Fruit fly (Drosophila melanogaster) whole organism, embryonic: ENCODE data around the gene SIFaR.
A peak's percentile ranks its signal among the peaks of the same experiment; 100 is the strongest.

Experiments
- CG10959 ChIP-seq: fragments of 200-800 bp; sonication (Bioruptor generic); IDR thresholded peaks from 2 replicates; pipeline ENCODE4 v1.3.6; 2022; ENCODE audit warnings: missing biosample characterization, missing genetic modification characterization
- CG11695 ChIP-seq: fragments of 200-800 bp; sonication (Bioruptor generic); IDR thresholded peaks from 3 replicates; pipeline ENCODE4 v1.3.6; 2022; ENCODE audit warnings: missing biosample characterization, missing genetic modification characterization
- CG13287 ChIP-seq: fragments of 200-800 bp; sonication (Bioruptor generic); IDR thresholded peaks from 2 replicates; pipeline ENCODE4 v1.3.6; 2022; ENCODE audit warnings: missing biosample characterization, missing genetic modification characterization; ENCODE audit not compliant: partially characterized antibody
- CG13624 ChIP-seq: fragments of 200-800 bp; sonication (Bioruptor generic); optimal IDR thresholded peaks from 2 replicates; lab custom pipeline; 2016; ENCODE audit warnings: missing biosample characterization, missing genetic modification characterization
- CG14441 ChIP-seq: fragments of 200-800 bp; sonication (Bioruptor generic); IDR thresholded peaks from 2 replicates; pipeline ENCODE4 v1.3.6; 2022; ENCODE audit warnings: missing biosample characterization, missing genetic modification characterization
- CG17802 ChIP-seq: fragments of 200-800 bp; sonication (Bioruptor generic); optimal IDR thresholded peaks from 2 replicates; lab custom pipeline; 2018; ENCODE audit warnings: missing biosample characterization, mild to moderate bottlenecking, missing genetic modification characterization, moderate library complexity
- CG17829 ChIP-seq: fragments of 200-800 bp; optimal IDR thresholded peaks from 2 replicates; lab custom pipeline; 2019; ENCODE audit warnings: missing biosample characterization, mild to moderate bottlenecking, missing genetic modification characterization, moderate library complexity
- CG2712 ChIP-seq: fragments of 200-800 bp; optimal IDR thresholded peaks from 3 replicates; lab custom pipeline; 2019; ENCODE audit warnings: missing biosample characterization, mild to moderate bottlenecking, missing genetic modification characterization, moderate library complexity
- CG3065 ChIP-seq: fragments of 200-800 bp; sonication (Bioruptor generic); optimal IDR thresholded peaks from 2 replicates; lab custom pipeline; 2016; ENCODE audit warnings: missing biosample characterization, missing genetic modification characterization
- CG6272 ChIP-seq: fragments of 200-800 bp; sonication (Bioruptor generic); IDR thresholded peaks from 2 replicates; pipeline ENCODE4 v1.3.6; 2022; ENCODE audit warnings: missing biosample characterization, missing genetic modification characterization
- D19A ChIP-seq: fragments of 200-800 bp; optimal IDR thresholded peaks from 3 replicates; lab custom pipeline; 2019; ENCODE audit warnings: missing biosample characterization, mild to moderate bottlenecking, missing genetic modification characterization, moderate library complexity
- E2f1 ChIP-seq: fragments of 200-800 bp; sonication (Bioruptor generic); IDR thresholded peaks from 2 replicates; pipeline ENCODE4 v1.3.6; 2022; ENCODE audit warnings: missing biosample characterization, missing genetic modification characterization
- H15 ChIP-seq: fragments of 200-800 bp; sonication (Bioruptor generic); IDR thresholded peaks from 3 replicates; pipeline ENCODE4 v1.3.6; 2022; ENCODE audit warnings: missing biosample characterization, missing genetic modification characterization
- HHEX ChIP-seq: fragments of 200-800 bp; sonication (Bioruptor generic); optimal IDR thresholded peaks from 3 replicates; lab custom pipeline; 2017; ENCODE audit warnings: missing biosample characterization, mild to moderate bottlenecking, missing genetic modification characterization, missing genetic modification reagents
- Hr3 ChIP-seq: fragments of 200-800 bp; sonication (Bioruptor generic); optimal IDR thresholded peaks from 3 replicates; lab custom pipeline; 2016; ENCODE audit warnings: missing biosample characterization, missing genetic modification characterization
- Lim3 ChIP-seq: fragments of 200-800 bp; sonication (Bioruptor generic); IDR thresholded peaks from 2 replicates; pipeline ENCODE4 v1.3.6; 2022; ENCODE audit warnings: missing biosample characterization, missing genetic modification characterization
- Lpt ChIP-seq: fragments of >200 bp; optimal IDR thresholded peaks from 2 replicates; lab custom pipeline; 2018; ENCODE audit warnings: missing biosample characterization, missing genetic modification characterization
- Oaz ChIP-seq: fragments of 200-800 bp; sonication (Bioruptor generic); IDR thresholded peaks from 2 replicates; pipeline ENCODE4 v1.3.6; 2022; ENCODE audit warnings: missing biosample characterization, missing genetic modification characterization
- Opbp ChIP-seq: fragments of 200-800 bp; sonication (Bioruptor generic); IDR thresholded peaks from 3 replicates; pipeline ENCODE4 v1.3.6; 2022; ENCODE audit warnings: missing biosample characterization, missing genetic modification characterization; ENCODE audit not compliant: partially characterized antibody
- Optix ChIP-seq: fragments of 200-800 bp; sonication (Bioruptor generic); IDR thresholded peaks from 3 replicates; pipeline ENCODE4 v1.3.6; 2022; ENCODE audit warnings: missing biosample characterization, missing genetic modification characterization
- Pdp1 ChIP-seq, 2 experiments: fragments of 200-800 bp; sonication (Bioruptor generic); optimal IDR thresholded peaks; 3 replicates each; lab custom pipeline; 2016; ENCODE audit warnings: missing biosample characterization in 2 of 2, missing genetic modification characterization in 2 of 2, mild to moderate bottlenecking in 1 of 2, moderate library complexity in 1 of 2
- Sox102F ChIP-seq: fragments of 200-800 bp; sonication (Bioruptor generic); optimal IDR thresholded peaks from 2 replicates; lab custom pipeline; 2018; ENCODE audit warnings: missing biosample characterization, mild to moderate bottlenecking, missing genetic modification characterization, moderate library complexity
- Sry-δ ChIP-seq: fragments of 200-800 bp; sonication (Bioruptor generic); optimal IDR thresholded peaks from 2 replicates; lab custom pipeline; 2016; ENCODE audit warnings: missing biosample characterization, missing genetic modification characterization
- Ssrp ChIP-seq: fragments of 200-800 bp; sonication (Bioruptor generic); optimal IDR thresholded peaks from 2 replicates; lab custom pipeline; 2018; ENCODE audit warnings: missing biosample characterization, mild to moderate bottlenecking, missing genetic modification characterization, moderate library complexity
- amos ChIP-seq: fragments of 200-800 bp; sonication (Bioruptor generic); IDR thresholded peaks from 2 replicates; pipeline ENCODE4 v1.3.6; 2022; ENCODE audit warnings: missing biosample characterization, missing genetic modification characterization; ENCODE audit not compliant: partially characterized antibody
- aop ChIP-seq: fragments of 200-800 bp; sonication (Bioruptor generic); IDR thresholded peaks from 2 replicates; pipeline ENCODE4 v1.3.6; 2022; ENCODE audit warnings: missing biosample characterization, missing genetic modification characterization
- bbx ChIP-seq: fragments of 200-800 bp; sonication (Bioruptor generic); IDR thresholded peaks from 2 replicates; pipeline ENCODE4 v1.3.6; 2022; ENCODE audit warnings: missing biosample characterization, missing genetic modification characterization; ENCODE audit not compliant: partially characterized antibody
- btn ChIP-seq: fragments of 200-800 bp; sonication (Bioruptor generic); optimal IDR thresholded peaks from 2 replicates; lab custom pipeline; 2016; ENCODE audit warnings: missing biosample characterization, missing genetic modification characterization
- cad ChIP-seq: fragments of >200 bp; optimal IDR thresholded peaks from 2 replicates; lab custom pipeline; 2017; ENCODE audit warnings: missing biosample characterization, missing genetic modification characterization
- caup ChIP-seq: fragments of 200-800 bp; sonication (Bioruptor generic); optimal IDR thresholded peaks from 3 replicates; lab custom pipeline; 2017; ENCODE audit warnings: missing biosample characterization, mild to moderate bottlenecking, missing genetic modification characterization, moderate library complexity; ENCODE audit not compliant: severe bottlenecking
- cg ChIP-seq: fragments of 200-800 bp; sonication (Bioruptor generic); optimal IDR thresholded peaks from 3 replicates; lab custom pipeline; 2019; ENCODE audit warnings: missing biosample characterization, mild to moderate bottlenecking, missing genetic modification characterization, moderate library complexity
- chinmo ChIP-seq: fragments of 200-800 bp; sonication (Bioruptor generic); IDR thresholded peaks from 4 replicates; pipeline ENCODE4 v1.3.6; 2022; ENCODE audit warnings: missing biosample characterization, missing genetic modification characterization; ENCODE audit not compliant: partially characterized antibody
- crol ChIP-seq: fragments of 200-800 bp; sonication (Bioruptor generic); IDR thresholded peaks from 2 replicates; pipeline ENCODE4 v1.3.6; 2022; ENCODE audit warnings: missing biosample characterization, missing genetic modification characterization
- en ChIP-seq: fragments of 200-800 bp; sonication (Bioruptor generic); optimal IDR thresholded peaks from 2 replicates; lab custom pipeline; 2016; ENCODE audit warnings: missing biosample characterization, missing genetic modification characterization
- gem ChIP-seq: fragments of 200-800 bp; sonication (Bioruptor generic); optimal IDR thresholded peaks from 2 replicates; lab custom pipeline; 2019; ENCODE audit warnings: missing biosample characterization, mild to moderate bottlenecking, missing genetic modification characterization, moderate library complexity
- gro ChIP-seq: fragments of 200-800 bp; sonication (Bioruptor generic); optimal IDR thresholded peaks from 2 replicates; lab custom pipeline; 2016; ENCODE audit warnings: missing biosample characterization, missing genetic modification characterization
- hbn ChIP-seq: fragments of 200-800 bp; sonication (Bioruptor generic); IDR thresholded peaks from 2 replicates; pipeline ENCODE4 v1.3.6; 2022; ENCODE audit warnings: missing biosample characterization, missing genetic modification characterization; ENCODE audit not compliant: partially characterized antibody
- ken ChIP-seq: fragments of 200-800 bp; sonication (Bioruptor generic); IDR thresholded peaks from 3 replicates; pipeline ENCODE4 v1.3.6; 2022; ENCODE audit warnings: missing biosample characterization, missing genetic modification characterization
- lab ChIP-seq: fragments of 200-800 bp; sonication (Bioruptor generic); optimal IDR thresholded peaks from 3 replicates; lab custom pipeline; 2017; ENCODE audit warnings: missing biosample characterization, missing genetic modification characterization, mild to moderate bottlenecking, moderate library complexity, missing genetic modification reagents
- nerfin-2 ChIP-seq: fragments of 200-800 bp; sonication (Bioruptor generic); IDR thresholded peaks from 2 replicates; pipeline ENCODE4 v1.3.6; 2022; ENCODE audit warnings: missing biosample characterization, missing genetic modification characterization; ENCODE audit not compliant: partially characterized antibody
- pan ChIP-seq, 4 experiments: fragments of >200 bp in 3 of 4; fragments of 200-800 bp in 1 of 4; sonication (Bioruptor generic) in 1 of 4; optimal IDR thresholded peaks in 3 of 4; IDR thresholded peaks in 1 of 4; 2 replicates each; pipeline versions ENCODE4 v1.3.6 to Lab custom; 2017 to 2022; ENCODE audit warnings: missing biosample characterization in 2 of 4, missing genetic modification characterization in 2 of 4, mixed read lengths in 1 of 4
- pita ChIP-seq: fragments of 200-800 bp; sonication (Bioruptor generic); optimal IDR thresholded peaks from 2 replicates; lab custom pipeline; 2017; ENCODE audit warnings: missing biosample characterization, mild to moderate bottlenecking, missing genetic modification characterization
- repo ChIP-seq: fragments of 200-800 bp; sonication (Bioruptor generic); optimal IDR thresholded peaks from 2 replicates; lab custom pipeline; 2016; ENCODE audit warnings: missing biosample characterization, missing genetic modification characterization
- scrt ChIP-seq: fragments of 200-800 bp; sonication (Bioruptor generic); optimal IDR thresholded peaks from 2 replicates; lab custom pipeline; 2018; ENCODE audit warnings: missing biosample characterization, mild to moderate bottlenecking, missing genetic modification characterization, moderate library complexity
- vfl ChIP-seq: fragments of 200-800 bp; sonication (Bioruptor generic); optimal IDR thresholded peaks from 2 replicates; lab custom pipeline; 2016; ENCODE audit warnings: missing biosample characterization, missing genetic modification characterization
- vnd ChIP-seq: fragments of 200-800 bp; sonication (Bioruptor generic); IDR thresholded peaks from 3 replicates; pipeline ENCODE4 v1.3.6; 2022; ENCODE audit warnings: missing biosample characterization, missing genetic modification characterization; ENCODE audit not compliant: partially characterized antibody
- zen ChIP-seq: fragments of 200-800 bp; sonication (Bioruptor generic); optimal IDR thresholded peaks from 3 replicates; lab custom pipeline; 2018; ENCODE audit warnings: missing biosample characterization, mild to moderate bottlenecking, missing genetic modification characterization, moderate library complexity

SIFaR gene

DNA sequence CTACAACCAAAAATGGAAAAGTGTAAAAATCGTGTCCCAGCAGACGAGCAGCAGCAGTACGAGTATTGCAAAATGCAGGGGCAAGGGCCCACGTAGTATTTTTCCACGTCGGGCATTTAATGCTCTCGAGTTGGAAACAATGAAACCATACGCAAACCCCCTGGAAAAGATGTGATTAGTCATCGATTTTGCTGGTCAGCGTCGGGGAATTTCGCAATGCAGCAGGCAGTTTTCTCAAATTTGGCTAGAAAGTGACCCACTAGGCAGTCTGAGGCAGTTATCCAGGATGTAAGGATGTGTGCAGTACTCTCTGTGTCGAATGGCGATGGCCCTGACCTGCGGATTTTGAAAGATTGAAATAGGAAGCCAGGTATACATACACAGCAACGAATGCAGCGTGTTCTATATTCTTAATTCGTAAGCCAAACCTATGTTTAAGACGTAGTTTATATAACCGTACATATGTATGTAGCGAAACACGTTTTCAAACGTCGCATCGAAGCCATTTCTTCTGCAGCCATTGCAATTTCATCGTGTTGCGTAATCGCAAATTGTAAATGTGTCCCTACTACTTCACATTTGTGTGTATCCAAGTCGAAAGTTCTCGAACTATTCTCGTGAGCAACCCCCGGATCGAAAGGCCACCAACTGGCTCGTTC is 3.1 kb upstream of the SIFaR start:
- no peak for TF ChIP-seq E2f1 (GFP tag; lab: Robert Waterston, UW)
- TF ChIP-seq CG17802: no peak
- no peak for TF ChIP-seq bbx (GFP tag; lab: Robert Waterston, UW)
- peak; percentile 69 for TF ChIP-seq Ssrp
- no peak for TF ChIP-seq D19A
- no peak for TF ChIP-seq CG3065
- TF ChIP-seq btn (GFP tag; lab: Kevin White, UChicago): no peak
- no peak for TF ChIP-seq en (GFP tag; lab: Kevin White, UChicago)
- no peak for TF ChIP-seq aop
- TF ChIP-seq Hr3 (GFP tag; lab: Kevin White, UChicago): no peak
- TF ChIP-seq vnd: no peak
- TF ChIP-seq pan (optimal IDR thresholded peaks at IDR 0.05; lab: Kevin White, UChicago): no peak
- no peak for TF ChIP-seq pan (GFP tag; optimal IDR thresholded peaks at IDR 0.05 in 1 of 2, IDR thresholded peaks at IDR 0.05 in 1 of 2)
- no peak for TF ChIP-seq CG14441 (GFP tag; lab: Robert Waterston, UW)
- TF ChIP-seq Pdp1 (GFP tag; optimal IDR thresholded peaks at IDR 0.05; lab: Kevin White, UChicago): peak in 1 of 2 experiments; percentile 99

DNA sequence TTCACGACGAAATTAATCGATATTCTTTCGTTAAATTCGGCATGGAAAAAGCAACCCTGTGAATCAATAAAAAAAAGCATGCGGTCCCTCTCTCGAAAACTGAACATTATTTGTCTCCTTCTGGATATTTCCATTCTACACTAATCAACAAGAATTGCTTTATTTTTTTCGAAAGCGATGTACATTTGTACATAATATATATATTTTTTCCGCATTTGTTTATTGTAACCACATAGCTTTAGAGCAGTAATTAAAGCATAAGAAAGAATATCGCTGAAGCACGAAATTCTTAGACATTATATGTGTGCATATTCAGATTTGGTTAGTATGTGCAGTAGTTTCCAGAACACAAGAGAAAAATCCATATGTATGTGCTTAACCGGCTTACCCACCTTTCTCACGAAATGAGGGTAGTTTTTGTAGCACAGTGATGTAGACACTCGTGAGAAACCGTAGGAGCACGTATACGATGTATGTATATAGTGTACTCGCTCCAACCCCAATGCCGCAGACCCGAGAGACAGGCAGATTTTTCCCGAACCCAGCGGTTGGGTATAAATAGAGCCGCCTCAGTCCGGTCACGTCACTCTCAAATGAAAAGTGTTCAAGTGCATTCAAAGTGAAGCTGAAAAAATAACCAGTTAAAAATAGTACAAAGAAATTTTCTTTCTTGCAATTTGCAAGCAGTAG is 2.4 kb upstream of the SIFaR start:
- peak; percentile 90 for TF ChIP-seq scrt (GFP tag; lab: Kevin White, UChicago)
- no peak for TF ChIP-seq amos (GFP tag; lab: Robert Waterston, UW)
- TF ChIP-seq repo: peak; percentile 44
- TF ChIP-seq nerfin-2 (GFP tag; lab: Robert Waterston, UW): no peak
- TF ChIP-seq Sry-δ (GFP tag; lab: Kevin White, UChicago): peak; percentile 36
- peak; percentile 80 for TF ChIP-seq HHEX (GFP tag; lab: Kevin White, UChicago)
- TF ChIP-seq CG13624 (GFP tag; lab: Kevin White, UChicago): peak; percentile 71
- no peak for TF ChIP-seq CG11695
- TF ChIP-seq Opbp: no peak
- no peak for TF ChIP-seq Optix
- TF ChIP-seq gem (tag; lab: Kevin White, UChicago): peak; percentile 81
- TF ChIP-seq CG2712 (tag; lab: Kevin White, UChicago): peak; percentile 92
- TF ChIP-seq chinmo (GFP tag; lab: Robert Waterston, UW): no peak
- TF ChIP-seq CG10959 (GFP tag; lab: Robert Waterston, UW): no peak
- peak; percentile 88 for TF ChIP-seq gro (GFP tag; lab: Kevin White, UChicago)
- peak; percentile 87 for TF ChIP-seq CG17829
- TF ChIP-seq H15 (GFP tag; lab: Robert Waterston, UW): no peak
- no peak for TF ChIP-seq Lpt
- no peak for TF ChIP-seq crol (GFP tag; lab: Robert Waterston, UW)
- peak; percentile 65 for TF ChIP-seq zen (tag; lab: Kevin White, UChicago)
- no peak for TF ChIP-seq ken (GFP tag; lab: Robert Waterston, UW)
- TF ChIP-seq Oaz (GFP tag; lab: Robert Waterston, UW): no peak
- peak; percentile 28 for TF ChIP-seq cad (GFP tag; lab: Kevin White, UChicago)
- TF ChIP-seq lab: peak; percentile 93
- TF ChIP-seq caup (GFP tag; lab: Kevin White, UChicago): peak; percentile 76
- TF ChIP-seq Sox102F: peak; percentile 79
- TF ChIP-seq vfl (GFP tag; lab: Kevin White, UChicago): peak; percentile 33
- no peak for TF ChIP-seq CG13287
- no peak for TF ChIP-seq Lim3 (GFP tag; lab: Robert Waterston, UW)
- no peak; the same call in none of the 2 replicates for TF ChIP-seq CG6272 (GFP tag; lab: Robert Waterston, UW)
- no peak for TF ChIP-seq pita (GFP tag; lab: Kevin White, UChicago)
- TF ChIP-seq cg (GFP tag; lab: Kevin White, UChicago): peak; percentile 29
- TF ChIP-seq hbn (GFP tag; lab: Robert Waterston, UW): no peak
